Worm (Caenorhabditis elegans): ENCODE data around the gene F52D2.7.

The F52D2.7 gene

DNA sequence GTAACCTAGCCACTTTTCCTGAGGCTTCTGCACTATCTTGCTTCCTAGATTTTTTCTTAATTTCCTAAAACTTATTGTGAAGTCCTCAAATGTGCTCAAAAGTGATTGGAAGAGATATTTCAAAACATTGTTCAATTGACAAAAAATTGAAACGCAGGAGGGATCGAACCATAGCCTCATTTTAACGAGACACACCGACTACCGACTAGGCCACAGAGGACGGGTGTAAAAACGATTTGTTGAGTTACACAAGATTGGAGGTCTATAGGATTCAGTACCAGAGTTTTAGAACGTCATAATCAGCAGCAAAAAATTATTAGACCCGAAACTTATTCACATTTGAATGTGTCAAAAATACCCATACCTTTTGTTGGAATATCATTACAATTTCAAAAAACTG lies 23.1 kb upstream of the F52D2.7 start:
- TF ChIP-seq pqm-1 (tag; optimal IDR thresholded peaks at IDR 0.05) (no peak), pha-4 (tag; optimal IDR thresholded peaks at IDR 0.05) (no peak), hlh-13 (GFP tag; optimal IDR thresholded peaks at IDR 0.05) (no peak), lim-6 (tag; optimal IDR thresholded peaks at IDR 0.05) (no peak), ref-2 (tag; optimal IDR thresholded peaks at IDR 0.05) (no peak)

ce11 chrX:1939887-1940286 lies 22.5 kb upstream of the F52D2.7 start, which contains the start of gene Y59E1A.4:
Y59E1A.4 (minus strand) TSS chrX:1939987.
- TF ChIP-seq tbx-2 (tag; optimal IDR thresholded peaks at IDR 0.05) = no peak
- TF ChIP-seq K02D7.2 (tag; optimal IDR thresholded peaks at IDR 0.05) = no peak
- no peak for TF ChIP-seq che-1 (tag; optimal IDR thresholded peaks at IDR 0.05)
- no peak for TF ChIP-seq hlh-6 (tag; optimal IDR thresholded peaks at IDR 0.05)
- TF ChIP-seq ceh-22 (tag; optimal IDR thresholded peaks at IDR 0.05) = no peak
- TF ChIP-seq madf-2 (tag; optimal IDR thresholded peaks at IDR 0.05) = no peak
- TF ChIP-seq ceh-45 (GFP tag; IDR thresholded peaks at IDR 0.05) = no peak
- no peak for TF ChIP-seq npax-4 (tag; optimal IDR thresholded peaks at IDR 0.05)
- no peak for TF ChIP-seq Y22D7AL.16 (tag; optimal IDR thresholded peaks at IDR 0.05)
- TF ChIP-seq ceh-6 (GFP tag; optimal IDR thresholded peaks at IDR 0.05) = no peak
- no peak for TF ChIP-seq sox-4 (tag; optimal IDR thresholded peaks at IDR 0.05)
- no peak for TF ChIP-seq unc-42 (tag; optimal IDR thresholded peaks at IDR 0.05)
- no peak for TF ChIP-seq nhr-11 (tag; optimal IDR thresholded peaks at IDR 0.05)
- TF ChIP-seq fkh-6 (tag; optimal IDR thresholded peaks at IDR 0.05) = no peak
- TF ChIP-seq syd-9 (tag; optimal IDR thresholded peaks at IDR 0.05) = no peak
- TF ChIP-seq ama-1 (optimal IDR thresholded peaks at IDR 0.05) = no peak
- TF ChIP-seq ahr-1 (tag; optimal IDR thresholded peaks at IDR 0.05) = no peak

ce11 chrX:1959063-1959462 lies 3.3 kb upstream of the F52D2.7 start:
- TF ChIP-seq T23F11.4 (GFP tag; optimal IDR thresholded peaks at IDR 0.05) = no peak
- TF ChIP-seq nhr-11 (tag; optimal IDR thresholded peaks at IDR 0.05) = no peak
- TF ChIP-seq sox-2 (GFP tag; IDR thresholded peaks at IDR 0.05) = no peak
- TF ChIP-seq ceh-24 (tag; optimal IDR thresholded peaks at IDR 0.05) = no peak
- TF ChIP-seq C38D4.7 (GFP tag; optimal IDR thresholded peaks at IDR 0.05) = no peak
- TF ChIP-seq sox-4 (tag; optimal IDR thresholded peaks at IDR 0.05) = no peak
- TF ChIP-seq C08G9.2 (tag; optimal IDR thresholded peaks at IDR 0.05) = no peak
- no peak for TF ChIP-seq pat-9 (tag; optimal IDR thresholded peaks at IDR 0.05)

DNA sequence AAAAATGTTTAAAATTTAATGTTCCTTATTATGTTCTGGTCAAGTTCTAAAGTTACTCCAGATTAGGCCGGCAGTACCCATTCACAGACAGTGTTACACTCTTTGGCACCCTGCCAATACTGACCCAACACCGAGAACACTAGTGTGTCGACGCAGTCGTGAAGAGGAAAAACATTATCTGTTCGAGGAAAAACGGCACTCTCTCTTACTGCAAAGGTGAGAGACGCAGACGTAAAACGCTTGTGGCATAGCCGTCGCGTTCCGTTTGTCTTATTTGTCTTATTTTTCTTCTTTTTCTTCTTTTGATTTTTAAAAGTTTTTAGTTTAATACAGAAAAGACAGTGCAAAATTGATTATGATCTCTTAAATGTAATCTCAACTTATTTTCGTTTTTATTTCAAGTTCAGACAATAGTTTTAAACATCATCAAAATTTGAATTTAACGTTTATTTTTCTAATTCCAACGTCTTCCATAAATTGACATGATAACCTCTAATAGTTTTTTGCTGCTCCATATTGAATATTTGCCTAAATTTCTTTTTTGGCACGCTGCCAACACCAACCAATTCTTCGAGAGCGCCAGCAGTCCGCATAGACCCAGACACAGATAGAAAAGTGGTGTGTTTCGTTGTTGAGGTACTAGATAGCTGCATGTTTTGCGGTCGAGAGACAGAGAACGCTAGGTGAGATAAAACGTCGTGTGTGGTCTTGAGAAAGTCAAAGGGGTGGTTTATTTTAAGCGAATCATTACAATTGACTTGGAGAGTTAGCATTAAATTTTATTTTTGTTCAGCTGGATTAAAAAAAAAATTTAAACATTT lies 1.3 kb upstream of the F52D2.7 start:
- TF ChIP-seq gmeb-2 (tag; optimal IDR thresholded peaks at IDR 0.05) (no peak), hlh-8 (tag; optimal IDR thresholded peaks at IDR 0.05) (no peak), C08G9.2 (tag; optimal IDR thresholded peaks at IDR 0.05) (no peak), odd-2 (tag; optimal IDR thresholded peaks at IDR 0.05) (no peak), rnt-1 (tag; optimal IDR thresholded peaks at IDR 0.05) (peak; percentile 93), ceh-30 (tag; optimal IDR thresholded peaks at IDR 0.05) (no peak), ceh-2 (tag; optimal IDR thresholded peaks at IDR 0.05) (no peak), mec-3 (tag; optimal IDR thresholded peaks at IDR 0.05; ENCODE audit: borderline replicate concordance) (no peak), ztf-16 (tag; optimal IDR thresholded peaks at IDR 0.05) (no peak), C38D4.7 (GFP tag; optimal IDR thresholded peaks at IDR 0.05) (no peak), K09A11.1 (tag; optimal IDR thresholded peaks at IDR 0.05; ENCODE audit: insufficient read depth) (no peak), unc-42 (tag; optimal IDR thresholded peaks at IDR 0.05) (no peak), nfya-1 (tag; optimal IDR thresholded peaks at IDR 0.05) (peak; percentile 9), sdc-2 (tag; optimal IDR thresholded peaks at IDR 0.05) (peak; percentile 95), fax-1 (tag; optimal IDR thresholded peaks at IDR 0.05) (no peak), ceh-48 (tag; optimal IDR thresholded peaks at IDR 0.05) (no peak), nhr-232 (tag; optimal IDR thresholded peaks at IDR 0.05) (no peak), ceh-14 (tag; optimal IDR thresholded peaks at IDR 0.05) (no peak), eyg-1 (tag; optimal IDR thresholded peaks at IDR 0.05) (no peak), pqm-1 (tag; optimal IDR thresholded peaks at IDR 0.05) (no peak)

Measured in whole organism, late embryonic.